Fruit fly (Drosophila melanogaster) whole organism, prepupa: ENCODE data around the gene bip1.

Experiments
- Blimp-1 ChIP-seq: fragments of 200-800 bp; sonication (Bioruptor generic); optimal IDR thresholded peaks from 3 replicates; lab custom pipeline; 2017; ENCODE audit warnings: missing biosample characterization, missing genetic modification characterization, mild to moderate bottlenecking, moderate library complexity, missing genetic modification reagents
- CG10669 ChIP-seq: fragments of 200-800 bp; sonication (Bioruptor generic); optimal IDR thresholded peaks from 3 replicates; lab custom pipeline; 2018; ENCODE audit warnings: missing biosample characterization, mild to moderate bottlenecking, missing genetic modification characterization, moderate library complexity
- CG11294 ChIP-seq: fragments of 200-800 bp; sonication (Bioruptor generic); IDR thresholded peaks from 2 replicates; pipeline ENCODE4 v1.3.6; 2022; ENCODE audit warnings: missing biosample characterization, missing genetic modification characterization
- CG11762 ChIP-seq: fragments of 200-800 bp; sonication (Bioruptor generic); optimal IDR thresholded peaks from 3 replicates; lab custom pipeline; 2016; ENCODE audit warnings: missing biosample characterization, missing genetic modification characterization; ENCODE audit not compliant: insufficient read depth
- CG11902 ChIP-seq: fragments of 200-800 bp; sonication (Bioruptor generic); optimal IDR thresholded peaks from 3 replicates; lab custom pipeline; 2016; ENCODE audit warnings: missing biosample characterization, missing genetic modification characterization
- CG15336 ChIP-seq: fragments of 200-800 bp; sonication (Bioruptor generic); IDR thresholded peaks from 2 replicates; pipeline ENCODE4 v1.3.6; 2022; ENCODE audit warnings: missing biosample characterization, missing genetic modification characterization
- CG1621 ChIP-seq: fragments of 200-800 bp; sonication (Bioruptor generic); optimal IDR thresholded peaks from 3 replicates; lab custom pipeline; 2018; ENCODE audit warnings: missing biosample characterization, mild to moderate bottlenecking, missing genetic modification characterization
- CG16779 ChIP-seq: fragments of 200-800 bp; sonication (Bioruptor generic); optimal IDR thresholded peaks from 3 replicates; lab custom pipeline; 2017; ENCODE audit warnings: missing biosample characterization, mild to moderate bottlenecking, missing genetic modification characterization
- CG3032 ChIP-seq: fragments of 200-800 bp; optimal IDR thresholded peaks from 2 replicates; lab custom pipeline; 2019; ENCODE audit warnings: missing biosample characterization, mild to moderate bottlenecking, missing genetic modification characterization, moderate library complexity
- CG31627 ChIP-seq: fragments of 200-800 bp; sonication (Bioruptor generic); optimal IDR thresholded peaks from 3 replicates; lab custom pipeline; 2016; ENCODE audit warnings: missing biosample characterization, missing genetic modification characterization
- CG32006 ChIP-seq: fragments of 200-800 bp; sonication (Bioruptor generic); optimal IDR thresholded peaks from 3 replicates; lab custom pipeline; 2017; ENCODE audit warnings: missing biosample characterization, mild to moderate bottlenecking, missing genetic modification characterization
- CG34406 ChIP-seq: fragments of 200-800 bp; sonication (Bioruptor generic); optimal IDR thresholded peaks from 3 replicates; lab custom pipeline; 2016; ENCODE audit warnings: missing biosample characterization, missing genetic modification characterization
- CG3919 ChIP-seq: fragments of 200-800 bp; sonication (Bioruptor generic); optimal IDR thresholded peaks from 3 replicates; lab custom pipeline; 2016; ENCODE audit warnings: missing biosample characterization, missing genetic modification characterization
- CG4318 ChIP-seq: fragments of 200-800 bp; sonication (Bioruptor generic); optimal IDR thresholded peaks from 3 replicates; lab custom pipeline; 2017; ENCODE audit warnings: missing biosample characterization, mild to moderate bottlenecking, missing genetic modification characterization
- CG6163 ChIP-seq: fragments of 200-800 bp; sonication (Bioruptor generic); IDR thresholded peaks from 3 replicates; pipeline ENCODE4 v1.3.6; 2022; ENCODE audit warnings: missing biosample characterization, missing genetic modification characterization
- CG6276 ChIP-seq: fragments of 200-800 bp; sonication (Bioruptor generic); optimal IDR thresholded peaks from 2 replicates; lab custom pipeline; 2017; ENCODE audit warnings: missing biosample characterization, mild to moderate bottlenecking, missing genetic modification characterization
- CG6792 ChIP-seq: fragments of 200-800 bp; sonication (Bioruptor generic); optimal IDR thresholded peaks from 3 replicates; lab custom pipeline; 2016; ENCODE audit warnings: missing biosample characterization, missing genetic modification characterization
- CG6808 ChIP-seq: fragments of 200-800 bp; sonication (Bioruptor generic); optimal IDR thresholded peaks from 3 replicates; lab custom pipeline; 2017; ENCODE audit warnings: missing biosample characterization, missing genetic modification characterization, mild to moderate bottlenecking, moderate library complexity, missing genetic modification reagents
- CG6854 ChIP-seq: fragments of 200-800 bp; sonication (Bioruptor generic); optimal IDR thresholded peaks from 2 replicates; lab custom pipeline; 2017; ENCODE audit warnings: missing biosample characterization, mild to moderate bottlenecking, missing genetic modification characterization
- CG7368 ChIP-seq: fragments of 200-800 bp; sonication (Bioruptor generic); optimal IDR thresholded peaks from 3 replicates; lab custom pipeline; 2016; ENCODE audit warnings: missing biosample characterization, missing genetic modification characterization
- CG8319 ChIP-seq: fragments of 200-800 bp; sonication (Bioruptor generic); optimal IDR thresholded peaks from 3 replicates; lab custom pipeline; 2016; ENCODE audit warnings: missing biosample characterization, missing genetic modification characterization
- CG8632 ChIP-seq: fragments of 200-800 bp; sonication (Bioruptor generic); optimal IDR thresholded peaks from 3 replicates; lab custom pipeline; 2016; ENCODE audit warnings: missing biosample characterization, missing genetic modification characterization
- CG9139 ChIP-seq: fragments of 200-800 bp; sonication (Bioruptor generic); optimal IDR thresholded peaks from 3 replicates; lab custom pipeline; 2017; ENCODE audit warnings: missing biosample characterization, mild to moderate bottlenecking, missing genetic modification characterization
- Eip75B ChIP-seq: fragments of 200-800 bp; sonication (Bioruptor generic); optimal IDR thresholded peaks from 3 replicates; lab custom pipeline; 2016; ENCODE audit warnings: missing biosample characterization, missing genetic modification characterization
- Eip93F ChIP-seq: fragments of 200-800 bp; sonication (Bioruptor generic); optimal IDR thresholded peaks from 2 replicates; lab custom pipeline; 2016; ENCODE audit warnings: missing biosample characterization, mild to moderate bottlenecking, missing genetic modification characterization
- Ets21C ChIP-seq: fragments of 200-800 bp; sonication (Bioruptor generic); optimal IDR thresholded peaks from 3 replicates; lab custom pipeline; 2016; ENCODE audit warnings: missing biosample characterization, missing genetic modification characterization
- Ets96B ChIP-seq: fragments of 200-800 bp; optimal IDR thresholded peaks from 2 replicates; lab custom pipeline; 2019; ENCODE audit warnings: missing biosample characterization, mild to moderate bottlenecking, missing genetic modification characterization, moderate library complexity
- Gug ChIP-seq: fragments of 200-800 bp; sonication (Bioruptor generic); IDR thresholded peaks from 2 replicates; pipeline ENCODE4 v1.3.6; 2022; ENCODE audit warnings: missing biosample characterization, missing genetic modification characterization
- Hr38 ChIP-seq: sonication (Bioruptor generic); optimal IDR thresholded peaks from 2 replicates; lab custom pipeline; 2016; ENCODE audit warnings: missing biosample characterization, missing genetic modification characterization
- Hr39 ChIP-seq: fragments of 200-800 bp; sonication (Bioruptor generic); optimal IDR thresholded peaks from 2 replicates; lab custom pipeline; 2016; ENCODE audit warnings: missing biosample characterization, missing genetic modification characterization
- Hr4 ChIP-seq: fragments of 200-800 bp; sonication (Bioruptor generic); optimal IDR thresholded peaks from 3 replicates; lab custom pipeline; 2016; ENCODE audit warnings: missing biosample characterization, missing genetic modification characterization
- Lpt ChIP-seq: fragments of 200-800 bp; sonication (Bioruptor generic); optimal IDR thresholded peaks from 3 replicates; lab custom pipeline; 2016; ENCODE audit warnings: missing biosample characterization, missing genetic modification characterization
- Met ChIP-seq: fragments of 200-800 bp; sonication (Bioruptor generic); optimal IDR thresholded peaks from 3 replicates; lab custom pipeline; 2016; ENCODE audit warnings: missing biosample characterization, missing genetic modification characterization
- Smox ChIP-seq: fragments of 200-800 bp; sonication (Bioruptor generic); optimal IDR thresholded peaks from 3 replicates; lab custom pipeline; 2016; ENCODE audit warnings: missing biosample characterization, missing genetic modification characterization
- Sox102F ChIP-seq: fragments of 200-800 bp; sonication (Bioruptor generic); optimal IDR thresholded peaks from 2 replicates; lab custom pipeline; 2016; ENCODE audit warnings: missing biosample characterization, mild to moderate bottlenecking, missing genetic modification characterization
- Sox14 ChIP-seq: fragments of 200-800 bp; sonication (Bioruptor generic); optimal IDR thresholded peaks from 3 replicates; lab custom pipeline; 2016; ENCODE audit warnings: missing biosample characterization, missing genetic modification characterization
- Sox15 ChIP-seq: fragments of 200-800 bp; sonication (Bioruptor generic); optimal IDR thresholded peaks from 3 replicates; lab custom pipeline; 2016; ENCODE audit warnings: missing biosample characterization, missing genetic modification characterization
- achi ChIP-seq: fragments of 200-800 bp; sonication (Bioruptor generic); optimal IDR thresholded peaks from 3 replicates; lab custom pipeline; 2016; ENCODE audit warnings: missing biosample characterization, missing genetic modification characterization
- acj6 ChIP-seq: fragments of 200-800 bp; sonication (Bioruptor generic); optimal IDR thresholded peaks from 3 replicates; lab custom pipeline; 2016; ENCODE audit warnings: missing biosample characterization, missing genetic modification characterization
- cyc ChIP-seq: fragments of 200-800 bp; sonication (Bioruptor generic); optimal IDR thresholded peaks from 3 replicates; lab custom pipeline; 2016; ENCODE audit warnings: missing biosample characterization, missing genetic modification characterization
- dac ChIP-seq: fragments of 200-800 bp; sonication (Bioruptor generic); optimal IDR thresholded peaks from 2 replicates; lab custom pipeline; 2017; ENCODE audit warnings: missing biosample characterization, mild to moderate bottlenecking, missing genetic modification characterization
- dsx ChIP-seq: fragments of 200-800 bp; optimal IDR thresholded peaks from 3 replicates; lab custom pipeline; 2019; ENCODE audit warnings: missing biosample characterization, mild to moderate bottlenecking, missing genetic modification characterization, moderate library complexity; ENCODE audit not compliant: poor library complexity, severe bottlenecking
- esn ChIP-seq: fragments of 200-800 bp; sonication (Bioruptor generic); optimal IDR thresholded peaks from 2 replicates; lab custom pipeline; 2016; ENCODE audit warnings: missing biosample characterization, mild to moderate bottlenecking, missing genetic modification characterization, moderate library complexity
- fd85E ChIP-seq: fragments of 200-800 bp; sonication (Bioruptor generic); optimal IDR thresholded peaks from 3 replicates; lab custom pipeline; 2016; ENCODE audit warnings: missing biosample characterization, missing genetic modification characterization
- fkh ChIP-seq: fragments of 200-800 bp; sonication (Bioruptor generic); optimal IDR thresholded peaks from 3 replicates; lab custom pipeline; 2017; ENCODE audit warnings: missing biosample characterization, mild to moderate bottlenecking, missing genetic modification characterization, moderate library complexity
- net ChIP-seq: fragments of 200-800 bp; sonication (Bioruptor generic); optimal IDR thresholded peaks from 3 replicates; lab custom pipeline; 2016; ENCODE audit warnings: missing biosample characterization, missing genetic modification characterization
- pdm3 ChIP-seq: fragments of 200-800 bp; sonication (Bioruptor generic); optimal IDR thresholded peaks from 3 replicates; lab custom pipeline; 2016; ENCODE audit warnings: missing biosample characterization, missing genetic modification characterization
- salr ChIP-seq, 2 experiments: fragments of 200-800 bp; sonication (Bioruptor generic); optimal IDR thresholded peaks; 3 replicates each; lab custom pipeline; 2016 to 2018; ENCODE audit warnings: missing biosample characterization in 2 of 2, missing genetic modification characterization in 2 of 2, mild to moderate bottlenecking in 1 of 2
- spab ChIP-seq: fragments of 200-800 bp; sonication (Bioruptor generic); optimal IDR thresholded peaks from 2 replicates; lab custom pipeline; 2017; ENCODE audit warnings: missing biosample characterization, mild to moderate bottlenecking, missing genetic modification characterization, missing genetic modification reagents
- ss ChIP-seq, 2 experiments: fragments of 200-800 bp; sonication (Bioruptor generic); optimal IDR thresholded peaks; 2 replicates in 1 of 2; 3 replicates in 1 of 2; lab custom pipeline; 2017 to 2018; ENCODE audit warnings: mild to moderate bottlenecking in 2 of 2, missing biosample characterization in 2 of 2, missing genetic modification characterization in 2 of 2, moderate library complexity in 1 of 2
- svp ChIP-seq: fragments of 200-800 bp; sonication (Bioruptor generic); peaks from one replicate; lab custom pipeline; 2016; ENCODE audit warnings: missing biosample characterization, missing genetic modification characterization
- topi ChIP-seq: fragments of 200-800 bp; sonication (Bioruptor generic); optimal IDR thresholded peaks from 3 replicates; lab custom pipeline; 2016; ENCODE audit warnings: missing biosample characterization, missing genetic modification characterization
- vri ChIP-seq: fragments of 200-800 bp; sonication (Bioruptor generic); optimal IDR thresholded peaks from 3 replicates; lab custom pipeline; 2016; ENCODE audit warnings: missing biosample characterization, mild to moderate bottlenecking, missing genetic modification characterization

bip1 gene

dm6 chr3L:8013865-8014216 lies 44.7 kb downstream of the bip1 start:
- peak; percentile 78 for TF ChIP-seq spab
- TF ChIP-seq CG9139 (GFP tag; lab: Kevin White, UChicago), result peak; percentile 90
- TF ChIP-seq esn, result no peak
- no peak for TF ChIP-seq pdm3 (GFP tag; lab: Kevin White, UChicago)
- peak; percentile 47 for TF ChIP-seq CG11762 (GFP tag; lab: Kevin White, UChicago)
- peak; percentile 86 to 97 for TF ChIP-seq ss (GFP tag; optimal IDR thresholded peaks at IDR 0.05; lab: Kevin White, UChicago)
- TF ChIP-seq CG16779 (tag; lab: Kevin White, UChicago), result peak; percentile 73
- TF ChIP-seq CG34406, result peak; percentile 21
- TF ChIP-seq fd85E (GFP tag; lab: Kevin White, UChicago), result no peak
- TF ChIP-seq Smox, result no peak
- TF ChIP-seq Sox14 (GFP tag; lab: Kevin White, UChicago), result no peak
- peak; percentile 74 for TF ChIP-seq Ets96B (tag; lab: Kevin White, UChicago)
- no peak for TF ChIP-seq Hr4 (GFP tag; lab: Kevin White, UChicago)
- TF ChIP-seq acj6 (GFP tag; lab: Kevin White, UChicago), result no peak
- peak; percentile 29 for TF ChIP-seq CG3919
- TF ChIP-seq salr (GFP tag; optimal IDR thresholded peaks at IDR 0.05; lab: Kevin White, UChicago), result peak in 1 of 2 experiments; percentile 22
- TF ChIP-seq topi (GFP tag; lab: Kevin White, UChicago), result no peak
- no peak for TF ChIP-seq Hr39
- TF ChIP-seq vri (GFP tag; lab: Kevin White, UChicago), result no peak
- peak; percentile 44 for TF ChIP-seq net (GFP tag; lab: Kevin White, UChicago)
- no peak for TF ChIP-seq Met (GFP tag; lab: Kevin White, UChicago)
- peak; percentile 54 for TF ChIP-seq Lpt (GFP tag; lab: Kevin White, UChicago)
- no peak for TF ChIP-seq CG11294 (GFP tag; lab: Robert Waterston, UW)
- TF ChIP-seq CG10669 (GFP tag; lab: Kevin White, UChicago), result peak; percentile 54
- TF ChIP-seq Ets21C (GFP tag; lab: Kevin White, UChicago), result no peak
- TF ChIP-seq CG1621, result no peak
- TF ChIP-seq achi (GFP tag; lab: Kevin White, UChicago), result peak; percentile 18
- TF ChIP-seq Eip75B (GFP tag; lab: Kevin White, UChicago), result peak; percentile 31
- TF ChIP-seq Hr38 (GFP tag; lab: Kevin White, UChicago), result no peak
- peak; percentile 42 for TF ChIP-seq dsx (GFP tag; lab: Kevin White, UChicago)
- TF ChIP-seq fkh (GFP tag; lab: Kevin White, UChicago), result no peak
- TF ChIP-seq CG11902 (GFP tag; lab: Kevin White, UChicago), result no peak
- no peak for TF ChIP-seq CG4318 (GFP tag; lab: Kevin White, UChicago)
- TF ChIP-seq CG8632 (GFP tag; lab: Kevin White, UChicago), result peak; percentile 20
- TF ChIP-seq Sox15 (GFP tag; lab: Kevin White, UChicago), result no peak
- no peak for TF ChIP-seq CG32006 (GFP tag; lab: Kevin White, UChicago)
- TF ChIP-seq Sox102F, result no peak
- TF ChIP-seq Eip93F, result no peak
- TF ChIP-seq CG15336 (GFP tag; lab: Robert Waterston, UW), result no peak
- peak; percentile 69 for TF ChIP-seq CG3032
- no peak for TF ChIP-seq Gug (GFP tag; lab: Robert Waterston, UW)
- TF ChIP-seq Blimp-1 (GFP tag; lab: Kevin White, UChicago), result no peak
- no peak for TF ChIP-seq CG6854 (GFP tag; lab: Kevin White, UChicago)
- TF ChIP-seq CG31627, result no peak
- no peak for TF ChIP-seq dac
- TF ChIP-seq CG6792 (GFP tag; lab: Kevin White, UChicago), result no peak
- no peak for TF ChIP-seq CG8319 (GFP tag; lab: Kevin White, UChicago)
- TF ChIP-seq CG6163 (GFP tag; lab: Robert Waterston, UW), result peak; percentile 82; the same call in 2 of the 3 replicates
- TF ChIP-seq CG6808 (GFP tag; lab: Kevin White, UChicago), result peak; percentile 92
- no peak for TF ChIP-seq CG6276
- TF ChIP-seq cyc, result no peak
- no peak for TF ChIP-seq svp
- peak; percentile 51 for TF ChIP-seq CG7368 (GFP tag; lab: Kevin White, UChicago)
